Fruit fly (Drosophila melanogaster): ENCODE measurements around the gene CG15219.

- no peak for TF ChIP-seq CG4854 (GFP tag; optimal IDR thresholded peaks at IDR 0.05)
- no peak for TF ChIP-seq h (optimal IDR thresholded peaks at IDR 0.05)
- no peak for TF ChIP-seq CG4730 (GFP tag; IDR thresholded peaks at IDR 0.05)
- no peak for TF ChIP-seq YL-1 (GFP tag; optimal IDR thresholded peaks at IDR 0.05)
- TF ChIP-seq her (GFP tag; optimal IDR thresholded peaks at IDR 0.05), result no peak
- TF ChIP-seq klu (GFP tag; IDR thresholded peaks at IDR 0.05), result no peak
- no peak for TF ChIP-seq CG10654 (GFP tag; optimal IDR thresholded peaks at IDR 0.05)
- no peak for TF ChIP-seq lilli (GFP tag; optimal IDR thresholded peaks at IDR 0.05)
- no peak for TF ChIP-seq Scr (GFP tag; IDR thresholded peaks at IDR 0.05; ENCODE audit: partially characterized antibody)
- TF ChIP-seq CG7963 (GFP tag; IDR thresholded peaks at IDR 0.05; ENCODE audit: partially characterized antibody), result no peak
- TF ChIP-seq CG2120 (GFP tag; optimal IDR thresholded peaks at IDR 0.05), result no peak
- TF ChIP-seq peb (GFP tag; IDR thresholded peaks at IDR 0.05), result no peak
- no peak for TF ChIP-seq CG12236 (GFP tag; optimal IDR thresholded peaks at IDR 0.05)
- TF ChIP-seq CG12769 (tag; optimal IDR thresholded peaks at IDR 0.05), result no peak
These were observed 43.4 kb upstream of the CG15219 start for dm6 chr2L:22148713-22149112.
